Fruit fly (Drosophila melanogaster) whole organism: ENCODE results near the gene Vps60.

ENCODE experiments used
- pan ChIP-seq: fragments of >200 bp; optimal IDR thresholded peaks from 2 replicates; lab custom pipeline; 2017
- usp ChIP-seq: fragments of >200 bp; optimal IDR thresholded peaks from 2 replicates; lab custom pipeline; 2017; ENCODE audit warnings: missing biosample characterization, missing genetic modification characterization, mixed read lengths

DNA sequence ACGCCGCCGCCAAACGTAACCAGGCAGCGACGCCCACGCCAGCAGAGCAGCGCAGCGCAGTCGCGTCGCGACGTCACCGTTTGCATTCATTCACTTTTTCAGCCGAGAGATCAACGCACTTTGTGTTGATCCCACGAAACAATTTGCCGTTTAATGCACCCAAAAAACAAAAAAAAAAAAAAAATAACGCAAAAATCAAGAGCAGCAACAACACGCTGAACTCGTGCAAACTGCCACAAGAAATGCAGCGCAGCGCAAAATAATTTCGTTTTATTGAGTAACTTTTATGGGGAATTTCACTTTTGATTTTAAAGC, 12.4 kb downstream of the Vps60 start:
- TF ChIP-seq usp (GFP tag; lab: Kevin White, UChicago): no peak
- no peak for TF ChIP-seq pan (lab: Kevin White, UChicago)
